Worm (Caenorhabditis elegans) whole organism, young adult: ENCODE results near the gene his-32.

ENCODE experiments used
- Y67H2A.10 ChIP-seq: fragments of 200-800 bp; sonication (Bioruptor generic); conservative IDR thresholded peaks from 2 replicates; pipeline ENCODE4 v1.3.6; 2022; ENCODE audit warnings: missing genetic modification reagents, missing genetic modification characterization, missing compliant biosample characterization
- Y79H2A.3 ChIP-seq: fragments of 200-800 bp; sonication (Bioruptor generic); conservative IDR thresholded peaks from 2 replicates; pipeline ENCODE4 v1.3.6; 2022; ENCODE audit warnings: missing genetic modification reagents, missing genetic modification characterization, missing compliant biosample characterization

DNA sequence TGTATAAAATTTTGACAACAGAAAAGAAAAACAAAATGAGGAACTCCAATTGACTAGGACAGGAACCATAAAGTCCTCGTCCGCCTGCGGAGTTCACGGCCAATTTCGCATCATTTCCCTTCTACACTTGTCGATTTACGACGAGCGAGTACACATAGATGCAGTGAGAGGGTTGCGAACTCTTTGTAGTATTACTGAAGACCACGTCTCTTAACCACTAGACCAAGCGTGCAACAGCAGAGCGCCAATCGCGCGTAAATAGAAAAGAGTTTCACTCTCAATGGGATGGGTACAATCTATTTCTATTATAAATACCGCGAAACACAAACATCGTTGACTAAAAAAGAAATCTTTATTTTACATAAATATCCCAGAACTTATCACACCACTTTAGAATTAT lies 41.3 kb downstream of the his-32 start:
- TF ChIP-seq Y67H2A.10 (0 out of 2 replicates have a peak, but pooled peaks have one; percentile 43), Y79H2A.3 (GFP tag; lab: Robert Waterston, UW) (0 out of 2 replicates have a peak, but pooled peaks have one; percentile 54)
